Worm (Caenorhabditis elegans): ENCODE measurements around the gene K07F5.14.
A peak's percentile ranks its signal among the peaks of the same experiment; 100 is the strongest.

K07F5.14 gene

ce11 chrIV:9857952-9858488, 4.0 kb upstream of the K07F5.14 start, which contains the start of gene npp-1 (continued):
- no peak for TF ChIP-seq lsl-1 (GFP tag; optimal IDR thresholded peaks at IDR 0.05)
- TF ChIP-seq attf-5 (GFP tag; optimal IDR thresholded peaks at IDR 0.05), result peak; percentile 63
- no peak for TF ChIP-seq ztf-25 (GFP tag; IDR thresholded peaks at IDR 0.05)
- TF ChIP-seq nhr-179 (tag; optimal IDR thresholded peaks at IDR 0.05), result no peak
- no peak for TF ChIP-seq zim-3 (tag; optimal IDR thresholded peaks at IDR 0.05)
- TF ChIP-seq mel-28 (tag; optimal IDR thresholded peaks at IDR 0.05; ENCODE audit: borderline replicate concordance), result no peak
- TF ChIP-seq hlh-12 (tag; optimal IDR thresholded peaks at IDR 0.05), result no peak
- no peak for TF ChIP-seq athp-1 (tag; optimal IDR thresholded peaks at IDR 0.05)
- no peak for TF ChIP-seq die-1 (tag; optimal IDR thresholded peaks at IDR 0.05)
- no peak for TF ChIP-seq Y79H2A.3 (GFP tag; conservative IDR thresholded peaks at IDR 0.05)
- peak; percentile 20 for TF ChIP-seq nhr-80 (tag; optimal IDR thresholded peaks at IDR 0.05)
- TF ChIP-seq F57A8.1 (GFP tag; optimal IDR thresholded peaks at IDR 0.05), result no peak
- no peak for TF ChIP-seq ceh-79 (tag; optimal IDR thresholded peaks at IDR 0.05)
- TF ChIP-seq aptf-2 (GFP tag; conservative IDR thresholded peaks at IDR 0.05), result no peak
- no peak for TF ChIP-seq lag-1 (GFP tag; IDR thresholded peaks at IDR 0.05)
- no peak for TF ChIP-seq lir-1 (GFP tag; conservative IDR thresholded peaks at IDR 0.05)
- TF ChIP-seq gei-17 (GFP tag; optimal IDR thresholded peaks at IDR 0.05), result no peak
- TF ChIP-seq sdz-38 (tag; optimal IDR thresholded peaks at IDR 0.05), result no peak
- TF ChIP-seq mcd-1 (GFP tag; IDR thresholded peaks at IDR 0.05), result peak; percentile 69
- no peak for TF ChIP-seq F39B2.1 (GFP tag; IDR thresholded peaks at IDR 0.05)
- no peak for TF ChIP-seq F22D6.2 (tag; optimal IDR thresholded peaks at IDR 0.05)
- TF ChIP-seq lin-54 (GFP tag; optimal IDR thresholded peaks at IDR 0.05), result no peak
- TF ChIP-seq rpc-1 (optimal IDR thresholded peaks at IDR 0.05), result no peak
- no peak for TF ChIP-seq rpc-1 (tag; optimal IDR thresholded peaks at IDR 0.05)
- TF ChIP-seq B0261.1 (tag; optimal IDR thresholded peaks at IDR 0.05), result no peak

- TF ChIP-seq efl-1 (GFP tag; optimal IDR thresholded peaks at IDR 0.05), result peak; percentile 52
- peak; percentile 77 for TF ChIP-seq madf-6 (GFP tag; IDR thresholded peaks at IDR 0.05)
- no peak for TF ChIP-seq ZK185.1 (tag; optimal IDR thresholded peaks at IDR 0.05; ENCODE audit: poor library complexity, severe bottlenecking)
- no peak for TF ChIP-seq mes-4 (tag; optimal IDR thresholded peaks at IDR 0.05)
- TF ChIP-seq sea-2 (GFP tag; IDR thresholded peaks at IDR 0.05), result no peak
- peak; percentile 15 for TF ChIP-seq xnd-1 (tag; optimal IDR thresholded peaks at IDR 0.05)
Observed at ce11 chrIV:9858970-9859369, 3.1 kb upstream of the K07F5.14 start.

- TF ChIP-seq unc-62 (GFP tag; optimal IDR thresholded peaks at IDR 0.05) (no peak), dox-1 (GFP tag; IDR thresholded peaks at IDR 0.05) (no peak), mes-4 (tag; optimal IDR thresholded peaks at IDR 0.05) (no peak), akir-1 (GFP tag; optimal IDR thresholded peaks at IDR 0.05) (no peak), mcd-1 (GFP tag; IDR thresholded peaks at IDR 0.05) (no peak), ceh-79 (tag; optimal IDR thresholded peaks at IDR 0.05) (no peak), T07F8.4 (tag; optimal IDR thresholded peaks at IDR 0.05) (no peak), pha-4 (tag; optimal IDR thresholded peaks at IDR 0.05) (no peak), efl-1 (GFP tag; optimal IDR thresholded peaks at IDR 0.05) (no peak), hlh-12 (tag; optimal IDR thresholded peaks at IDR 0.05) (no peak), ztf-25 (GFP tag; IDR thresholded peaks at IDR 0.05) (no peak)
Observed at ce11 chrIV:9863817-9864216, 1.8 kb downstream of the K07F5.14 start, which contains the start of gene K07F5.16. Gene K07F5.16, plus strand, starts transcription at chrIV:9864117.

ce11 chrIV:9864778-9865177, 2.8 kb downstream of the K07F5.14 start, which contains the start of the genes K07F5.15 and K07F5.22:
Gene K07F5.15, plus strand, starts transcription at chrIV:9865078.
Gene K07F5.22, plus strand, starts transcription at chrIV:9865078.
- TF ChIP-seq die-1 (tag; optimal IDR thresholded peaks at IDR 0.05) (no peak), xnd-1 (tag; optimal IDR thresholded peaks at IDR 0.05) (no peak), Y56A3A.18 (GFP tag; IDR thresholded peaks at IDR 0.05) (no peak), snpc-3.4 (tag; optimal IDR thresholded peaks at IDR 0.05) (no peak), nfya-1 (tag; optimal IDR thresholded peaks at IDR 0.05; ENCODE audit: borderline replicate concordance, insufficient read depth) (no peak), pha-4 (tag; optimal IDR thresholded peaks at IDR 0.05) (no peak), madf-6 (GFP tag; IDR thresholded peaks at IDR 0.05) (no peak), hmg-1.2 (GFP tag; IDR thresholded peaks at IDR 0.05) (no peak), cebp-2 (GFP tag; IDR thresholded peaks at IDR 0.05) (no peak), F55B11.4 (tag; optimal IDR thresholded peaks at IDR 0.05; ENCODE audit: borderline replicate concordance, insufficient read depth) (no peak), F57A8.1 (GFP tag; optimal IDR thresholded peaks at IDR 0.05) (no peak), nfya-2 (GFP tag; IDR thresholded peaks at IDR 0.05) (no peak), tlf-1 (GFP tag; optimal IDR thresholded peaks at IDR 0.05) (no peak), tbx-9 (tag; optimal IDR thresholded peaks at IDR 0.05; ENCODE audit: borderline replicate concordance) (no peak), Y53F4B.3 (GFP tag; IDR thresholded peaks at IDR 0.05) (no peak)
